Fruit fly (Drosophila melanogaster): ENCODE measurements around the gene AOX4.

- TF ChIP-seq net (GFP tag; optimal IDR thresholded peaks at IDR 0.05) (no peak), CG34406 (GFP tag; optimal IDR thresholded peaks at IDR 0.05) (no peak), Ets21C (GFP tag; optimal IDR thresholded peaks at IDR 0.05) (no peak), Blimp-1 (GFP tag; optimal IDR thresholded peaks at IDR 0.05) (no peak), CG6854 (GFP tag; optimal IDR thresholded peaks at IDR 0.05) (no peak)
These were observed 40.4 kb downstream of the AOX4 start for dm6 chr3R:15512249-15512648.

Measured in whole organism, prepupa.